Fruit fly (Drosophila melanogaster): Measurements from ENCODE around the gene Ag5r2.

DNA sequence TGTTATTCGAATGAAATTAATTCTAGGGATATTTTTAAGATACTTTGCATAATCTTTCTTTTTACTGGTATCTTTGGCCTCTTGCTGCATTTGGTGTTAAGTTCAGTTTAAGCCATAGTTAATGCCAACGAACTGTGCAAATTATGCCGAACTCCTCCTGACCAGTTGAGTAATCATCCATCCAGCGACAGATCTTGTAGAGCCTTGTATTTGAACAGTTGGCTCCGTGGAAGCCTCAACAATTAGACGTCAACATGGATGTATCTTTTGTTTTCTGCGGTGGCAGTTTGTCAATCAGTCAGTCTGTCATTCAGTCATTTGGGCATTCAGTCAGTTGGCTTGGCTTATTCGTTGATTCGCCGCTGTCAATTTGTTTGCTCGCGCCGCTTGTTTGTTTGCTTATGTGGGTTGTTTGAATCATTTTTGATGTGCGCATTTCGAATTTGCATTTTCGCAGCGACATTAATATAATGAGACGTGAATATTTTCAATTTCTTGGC lies 18.8 kb upstream of the Ag5r2 start:
- no peak for TF ChIP-seq CG8159 (tag; optimal IDR thresholded peaks at IDR 0.05)
- no peak for TF ChIP-seq CG9948 (tag; optimal IDR thresholded peaks at IDR 0.05)
- TF ChIP-seq CG13204 (GFP tag; optimal IDR thresholded peaks at IDR 0.05): no peak
- no peak for TF ChIP-seq fd96Ca (GFP tag; IDR thresholded peaks at IDR 0.05)
- no peak for TF ChIP-seq EcR (GFP tag; optimal IDR thresholded peaks at IDR 0.05)
- no peak for TF ChIP-seq CG14655 (GFP tag; optimal IDR thresholded peaks at IDR 0.05)
- no peak for TF ChIP-seq CG17806 (tag; optimal IDR thresholded peaks at IDR 0.05)
- no peak for TF ChIP-seq rn (GFP tag; IDR thresholded peaks at IDR 0.05)
- no peak for TF ChIP-seq CG15710 (tag; optimal IDR thresholded peaks at IDR 0.05)
- TF ChIP-seq Snoo (tag; optimal IDR thresholded peaks at IDR 0.05): no peak
- TF ChIP-seq CG8301 (tag; optimal IDR thresholded peaks at IDR 0.05): no peak
- no peak for TF ChIP-seq D1 (tag; optimal IDR thresholded peaks at IDR 0.05)
- no peak for TF ChIP-seq CG34367 (tag; optimal IDR thresholded peaks at IDR 0.05)
